Fruit fly (Drosophila melanogaster) whole organism, prepupa: ENCODE results near the gene CG33947.

ENCODE experiments used
- Blimp-1 ChIP-seq: fragments of 200-800 bp; sonication (Bioruptor generic); optimal IDR thresholded peaks from 3 replicates; lab custom pipeline; 2017; ENCODE audit warnings: missing biosample characterization, missing genetic modification characterization, mild to moderate bottlenecking, moderate library complexity, missing genetic modification reagents
- CG10631 ChIP-seq: fragments of 200-800 bp; sonication (Bioruptor generic); optimal IDR thresholded peaks from 2 replicates; lab custom pipeline; 2016; ENCODE audit warnings: missing biosample characterization, missing genetic modification characterization
- CG10669 ChIP-seq: fragments of 200-800 bp; sonication (Bioruptor generic); optimal IDR thresholded peaks from 3 replicates; lab custom pipeline; 2018; ENCODE audit warnings: missing biosample characterization, mild to moderate bottlenecking, missing genetic modification characterization, moderate library complexity
- CG11762 ChIP-seq: fragments of 200-800 bp; sonication (Bioruptor generic); optimal IDR thresholded peaks from 3 replicates; lab custom pipeline; 2016; ENCODE audit warnings: missing biosample characterization, missing genetic modification characterization; ENCODE audit not compliant: insufficient read depth
- CG11902 ChIP-seq: fragments of 200-800 bp; sonication (Bioruptor generic); optimal IDR thresholded peaks from 3 replicates; lab custom pipeline; 2016; ENCODE audit warnings: missing biosample characterization, missing genetic modification characterization
- CG15336 ChIP-seq: fragments of 200-800 bp; sonication (Bioruptor generic); IDR thresholded peaks from 2 replicates; pipeline ENCODE4 v1.3.6; 2022; ENCODE audit warnings: missing biosample characterization, missing genetic modification characterization
- CG1621 ChIP-seq: fragments of 200-800 bp; sonication (Bioruptor generic); optimal IDR thresholded peaks from 3 replicates; lab custom pipeline; 2018; ENCODE audit warnings: missing biosample characterization, mild to moderate bottlenecking, missing genetic modification characterization
- CG16779 ChIP-seq: fragments of 200-800 bp; sonication (Bioruptor generic); optimal IDR thresholded peaks from 3 replicates; lab custom pipeline; 2017; ENCODE audit warnings: missing biosample characterization, mild to moderate bottlenecking, missing genetic modification characterization
- CG3032 ChIP-seq: fragments of 200-800 bp; optimal IDR thresholded peaks from 2 replicates; lab custom pipeline; 2019; ENCODE audit warnings: missing biosample characterization, mild to moderate bottlenecking, missing genetic modification characterization, moderate library complexity
- CG31627 ChIP-seq: fragments of 200-800 bp; sonication (Bioruptor generic); optimal IDR thresholded peaks from 3 replicates; lab custom pipeline; 2016; ENCODE audit warnings: missing biosample characterization, missing genetic modification characterization
- CG32006 ChIP-seq: fragments of 200-800 bp; sonication (Bioruptor generic); optimal IDR thresholded peaks from 3 replicates; lab custom pipeline; 2017; ENCODE audit warnings: missing biosample characterization, mild to moderate bottlenecking, missing genetic modification characterization
- CG34406 ChIP-seq: fragments of 200-800 bp; sonication (Bioruptor generic); optimal IDR thresholded peaks from 3 replicates; lab custom pipeline; 2016; ENCODE audit warnings: missing biosample characterization, missing genetic modification characterization
- CG3919 ChIP-seq: fragments of 200-800 bp; sonication (Bioruptor generic); optimal IDR thresholded peaks from 3 replicates; lab custom pipeline; 2016; ENCODE audit warnings: missing biosample characterization, missing genetic modification characterization
- CG4318 ChIP-seq: fragments of 200-800 bp; sonication (Bioruptor generic); optimal IDR thresholded peaks from 3 replicates; lab custom pipeline; 2017; ENCODE audit warnings: missing biosample characterization, mild to moderate bottlenecking, missing genetic modification characterization
- CG6163 ChIP-seq: fragments of 200-800 bp; sonication (Bioruptor generic); IDR thresholded peaks from 3 replicates; pipeline ENCODE4 v1.3.6; 2022; ENCODE audit warnings: missing biosample characterization, missing genetic modification characterization
- CG6276 ChIP-seq: fragments of 200-800 bp; sonication (Bioruptor generic); optimal IDR thresholded peaks from 2 replicates; lab custom pipeline; 2017; ENCODE audit warnings: missing biosample characterization, mild to moderate bottlenecking, missing genetic modification characterization
- CG6792 ChIP-seq: fragments of 200-800 bp; sonication (Bioruptor generic); optimal IDR thresholded peaks from 3 replicates; lab custom pipeline; 2016; ENCODE audit warnings: missing biosample characterization, missing genetic modification characterization
- CG6808 ChIP-seq: fragments of 200-800 bp; sonication (Bioruptor generic); optimal IDR thresholded peaks from 3 replicates; lab custom pipeline; 2017; ENCODE audit warnings: missing biosample characterization, missing genetic modification characterization, mild to moderate bottlenecking, moderate library complexity, missing genetic modification reagents
- CG6854 ChIP-seq: fragments of 200-800 bp; sonication (Bioruptor generic); optimal IDR thresholded peaks from 2 replicates; lab custom pipeline; 2017; ENCODE audit warnings: missing biosample characterization, mild to moderate bottlenecking, missing genetic modification characterization
- CG7368 ChIP-seq: fragments of 200-800 bp; sonication (Bioruptor generic); optimal IDR thresholded peaks from 3 replicates; lab custom pipeline; 2016; ENCODE audit warnings: missing biosample characterization, missing genetic modification characterization
- CG8319 ChIP-seq: fragments of 200-800 bp; sonication (Bioruptor generic); optimal IDR thresholded peaks from 3 replicates; lab custom pipeline; 2016; ENCODE audit warnings: missing biosample characterization, missing genetic modification characterization
- Eip75B ChIP-seq: fragments of 200-800 bp; sonication (Bioruptor generic); optimal IDR thresholded peaks from 3 replicates; lab custom pipeline; 2016; ENCODE audit warnings: missing biosample characterization, missing genetic modification characterization
- Eip78C ChIP-seq: fragments of 200-800 bp; sonication (Bioruptor generic); peaks from one replicate; lab custom pipeline; 2016; ENCODE audit warnings: missing biosample characterization, missing genetic modification characterization
- Eip93F ChIP-seq: fragments of 200-800 bp; sonication (Bioruptor generic); optimal IDR thresholded peaks from 2 replicates; lab custom pipeline; 2016; ENCODE audit warnings: missing biosample characterization, mild to moderate bottlenecking, missing genetic modification characterization
- Ets21C ChIP-seq: fragments of 200-800 bp; sonication (Bioruptor generic); optimal IDR thresholded peaks from 3 replicates; lab custom pipeline; 2016; ENCODE audit warnings: missing biosample characterization, missing genetic modification characterization
- Ets96B ChIP-seq: fragments of 200-800 bp; optimal IDR thresholded peaks from 2 replicates; lab custom pipeline; 2019; ENCODE audit warnings: missing biosample characterization, mild to moderate bottlenecking, missing genetic modification characterization, moderate library complexity
- Gug ChIP-seq: fragments of 200-800 bp; sonication (Bioruptor generic); IDR thresholded peaks from 2 replicates; pipeline ENCODE4 v1.3.6; 2022; ENCODE audit warnings: missing biosample characterization, missing genetic modification characterization
- Hr38 ChIP-seq: sonication (Bioruptor generic); optimal IDR thresholded peaks from 2 replicates; lab custom pipeline; 2016; ENCODE audit warnings: missing biosample characterization, missing genetic modification characterization
- Hr39 ChIP-seq: fragments of 200-800 bp; sonication (Bioruptor generic); optimal IDR thresholded peaks from 2 replicates; lab custom pipeline; 2016; ENCODE audit warnings: missing biosample characterization, missing genetic modification characterization
- Hr4 ChIP-seq: fragments of 200-800 bp; sonication (Bioruptor generic); optimal IDR thresholded peaks from 3 replicates; lab custom pipeline; 2016; ENCODE audit warnings: missing biosample characterization, missing genetic modification characterization
- Lpt ChIP-seq: fragments of 200-800 bp; sonication (Bioruptor generic); optimal IDR thresholded peaks from 3 replicates; lab custom pipeline; 2016; ENCODE audit warnings: missing biosample characterization, missing genetic modification characterization
- Met ChIP-seq: fragments of 200-800 bp; sonication (Bioruptor generic); optimal IDR thresholded peaks from 3 replicates; lab custom pipeline; 2016; ENCODE audit warnings: missing biosample characterization, missing genetic modification characterization
- OdsH ChIP-seq: fragments of 200-800 bp; sonication (Bioruptor generic); optimal IDR thresholded peaks from 3 replicates; lab custom pipeline; 2016; ENCODE audit warnings: missing biosample characterization, missing genetic modification characterization
- Smox ChIP-seq: fragments of 200-800 bp; sonication (Bioruptor generic); optimal IDR thresholded peaks from 3 replicates; lab custom pipeline; 2016; ENCODE audit warnings: missing biosample characterization, missing genetic modification characterization
- Sox102F ChIP-seq: fragments of 200-800 bp; sonication (Bioruptor generic); optimal IDR thresholded peaks from 2 replicates; lab custom pipeline; 2016; ENCODE audit warnings: missing biosample characterization, mild to moderate bottlenecking, missing genetic modification characterization
- Sox14 ChIP-seq: fragments of 200-800 bp; sonication (Bioruptor generic); optimal IDR thresholded peaks from 3 replicates; lab custom pipeline; 2016; ENCODE audit warnings: missing biosample characterization, missing genetic modification characterization
- Sox15 ChIP-seq: fragments of 200-800 bp; sonication (Bioruptor generic); optimal IDR thresholded peaks from 3 replicates; lab custom pipeline; 2016; ENCODE audit warnings: missing biosample characterization, missing genetic modification characterization
- acj6 ChIP-seq: fragments of 200-800 bp; sonication (Bioruptor generic); optimal IDR thresholded peaks from 3 replicates; lab custom pipeline; 2016; ENCODE audit warnings: missing biosample characterization, missing genetic modification characterization
- cyc ChIP-seq: fragments of 200-800 bp; sonication (Bioruptor generic); optimal IDR thresholded peaks from 3 replicates; lab custom pipeline; 2016; ENCODE audit warnings: missing biosample characterization, missing genetic modification characterization
- dsx ChIP-seq: fragments of 200-800 bp; optimal IDR thresholded peaks from 3 replicates; lab custom pipeline; 2019; ENCODE audit warnings: missing biosample characterization, mild to moderate bottlenecking, missing genetic modification characterization, moderate library complexity; ENCODE audit not compliant: poor library complexity, severe bottlenecking
- eg ChIP-seq: fragments of 200-800 bp; sonication (Bioruptor generic); IDR thresholded peaks from 3 replicates; pipeline ENCODE4 v1.3.6; 2022; ENCODE audit warnings: missing biosample characterization, missing genetic modification characterization
- esn ChIP-seq: fragments of 200-800 bp; sonication (Bioruptor generic); optimal IDR thresholded peaks from 2 replicates; lab custom pipeline; 2016; ENCODE audit warnings: missing biosample characterization, mild to moderate bottlenecking, missing genetic modification characterization, moderate library complexity
- fd85E ChIP-seq: fragments of 200-800 bp; sonication (Bioruptor generic); optimal IDR thresholded peaks from 3 replicates; lab custom pipeline; 2016; ENCODE audit warnings: missing biosample characterization, missing genetic modification characterization
- fkh ChIP-seq: fragments of 200-800 bp; sonication (Bioruptor generic); optimal IDR thresholded peaks from 3 replicates; lab custom pipeline; 2017; ENCODE audit warnings: missing biosample characterization, mild to moderate bottlenecking, missing genetic modification characterization, moderate library complexity
- lz ChIP-seq: fragments of 200-800 bp; sonication (Bioruptor generic); optimal IDR thresholded peaks from 3 replicates; lab custom pipeline; 2016; ENCODE audit warnings: missing biosample characterization, missing genetic modification characterization
- pdm3 ChIP-seq: fragments of 200-800 bp; sonication (Bioruptor generic); optimal IDR thresholded peaks from 3 replicates; lab custom pipeline; 2016; ENCODE audit warnings: missing biosample characterization, missing genetic modification characterization
- salr ChIP-seq, 2 experiments: fragments of 200-800 bp; sonication (Bioruptor generic); optimal IDR thresholded peaks; 3 replicates each; lab custom pipeline; 2016 to 2018; ENCODE audit warnings: missing biosample characterization in 2 of 2, missing genetic modification characterization in 2 of 2, mild to moderate bottlenecking in 1 of 2
- spab ChIP-seq: fragments of 200-800 bp; sonication (Bioruptor generic); optimal IDR thresholded peaks from 2 replicates; lab custom pipeline; 2017; ENCODE audit warnings: missing biosample characterization, mild to moderate bottlenecking, missing genetic modification characterization, missing genetic modification reagents
- svp ChIP-seq: fragments of 200-800 bp; sonication (Bioruptor generic); peaks from one replicate; lab custom pipeline; 2016; ENCODE audit warnings: missing biosample characterization, missing genetic modification characterization
- topi ChIP-seq: fragments of 200-800 bp; sonication (Bioruptor generic); optimal IDR thresholded peaks from 3 replicates; lab custom pipeline; 2016; ENCODE audit warnings: missing biosample characterization, missing genetic modification characterization
- vri ChIP-seq: fragments of 200-800 bp; sonication (Bioruptor generic); optimal IDR thresholded peaks from 3 replicates; lab custom pipeline; 2016; ENCODE audit warnings: missing biosample characterization, mild to moderate bottlenecking, missing genetic modification characterization

Gene CG33947

DNA sequence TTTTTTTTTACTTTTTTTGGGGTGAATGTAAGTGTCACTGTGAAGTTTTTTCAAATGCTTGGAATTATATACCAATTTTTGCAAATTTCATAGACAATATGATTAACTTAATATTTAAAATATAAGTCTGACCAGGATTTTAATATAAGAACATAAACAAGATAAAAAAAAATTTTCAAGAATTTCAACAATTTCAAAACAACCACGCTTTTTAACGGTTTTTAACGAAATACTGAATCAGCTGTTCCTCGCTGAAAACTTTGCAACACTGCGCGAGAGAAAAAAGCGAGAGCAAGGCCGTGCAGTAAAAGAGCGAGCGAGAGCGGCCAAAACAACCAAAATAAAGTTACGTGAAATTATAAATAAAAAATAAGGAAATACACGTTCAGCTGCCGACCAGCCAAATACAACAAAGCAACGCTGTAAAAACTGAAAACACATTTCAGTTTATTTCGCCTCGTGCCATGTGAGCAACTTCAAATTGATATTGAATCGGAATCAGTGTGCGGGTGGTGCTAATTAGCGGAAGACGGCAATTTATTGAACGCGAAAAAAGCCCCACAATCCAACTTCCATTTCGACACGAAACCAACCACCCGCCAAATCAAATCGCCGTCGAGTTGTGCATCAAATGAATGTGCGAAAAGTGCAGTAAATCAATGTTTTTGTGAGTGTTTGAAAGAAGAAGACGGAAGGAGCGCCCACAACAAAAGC, at the start of gene CG33947, which contains the start of the genes CG46439 and Iyd:
Gene CG33947 (plus strand): TSS at position 302 of the 714 bp plus-strand sequence.
Gene CG46439 (minus strand): TSS at position 51 of the 714 bp plus-strand sequence.
Gene Iyd (minus strand): TSS at position 51 of the 714 bp plus-strand sequence.
- TF ChIP-seq CG6792 (GFP tag; lab: Kevin White, UChicago) (peak; percentile 46), CG11902 (no peak), CG6276 (GFP tag; lab: Kevin White, UChicago) (peak; percentile 86), acj6 (GFP tag; lab: Kevin White, UChicago) (peak; percentile 22), fd85E (no peak), Sox14 (peak; percentile 58), CG32006 (GFP tag; lab: Kevin White, UChicago) (peak; percentile 55), vri (GFP tag; lab: Kevin White, UChicago) (peak; percentile 79), Ets96B (tag; lab: Kevin White, UChicago) (peak; percentile 65), esn (GFP tag; lab: Kevin White, UChicago) (peak; percentile 53), CG6854 (peak; percentile 91), Smox (GFP tag; lab: Kevin White, UChicago) (peak; percentile 46), CG10669 (GFP tag; lab: Kevin White, UChicago) (peak; percentile 67), Hr38 (GFP tag; lab: Kevin White, UChicago) (no peak), Blimp-1 (GFP tag; lab: Kevin White, UChicago) (peak; percentile 28), fkh (no peak), Sox102F (GFP tag; lab: Kevin White, UChicago) (peak; percentile 46), CG6163 (GFP tag; lab: Robert Waterston, UW) (peak; percentile 90), Met (peak; percentile 40), CG6808 (GFP tag; lab: Kevin White, UChicago) (peak; percentile 85), dsx (GFP tag; lab: Kevin White, UChicago) (peak; percentile 30), Sox15 (GFP tag; lab: Kevin White, UChicago) (no peak), CG7368 (GFP tag; lab: Kevin White, UChicago) (peak; percentile 31), spab (GFP tag; lab: Kevin White, UChicago) (peak; percentile 70), CG15336 (GFP tag; lab: Robert Waterston, UW) (peak; percentile 80), CG16779 (tag; lab: Kevin White, UChicago) (peak; percentile 86), CG10631 (GFP tag; lab: Kevin White, UChicago) (no peak), pdm3 (GFP tag; lab: Kevin White, UChicago) (peak; percentile 36), eg (peak; percentile 90), CG3032 (tag; lab: Kevin White, UChicago) (peak; percentile 62), salr (GFP tag; optimal IDR thresholded peaks at IDR 0.05; lab: Kevin White, UChicago) (peak in 1 of 2 experiments; percentile 9), Ets21C (GFP tag; lab: Kevin White, UChicago) (no peak), CG1621 (peak; percentile 65), CG34406 (GFP tag; lab: Kevin White, UChicago) (peak; percentile 46), CG8319 (GFP tag; lab: Kevin White, UChicago) (no peak), Eip75B (GFP tag; lab: Kevin White, UChicago) (peak; percentile 67), Gug (GFP tag; lab: Robert Waterston, UW) (peak; percentile 55; the same call in 1 of the 2 replicates), Eip78C (GFP tag; lab: Kevin White, UChicago) (peak; percentile 83), CG31627 (no peak), CG11762 (GFP tag; lab: Kevin White, UChicago) (peak; percentile 3), svp (GFP tag; lab: Kevin White, UChicago) (peak; percentile 47), cyc (no peak), topi (peak; percentile 51), Eip93F (GFP tag; lab: Kevin White, UChicago) (peak; percentile 71), Hr39 (GFP tag; lab: Kevin White, UChicago) (no peak), CG3919 (peak; percentile 59), Hr4 (GFP tag; lab: Kevin White, UChicago) (peak; percentile 29), CG4318 (GFP tag; lab: Kevin White, UChicago) (no peak), Lpt (peak; percentile 69), OdsH (GFP tag; lab: Kevin White, UChicago) (peak; percentile 30), lz (peak; percentile 24)
